Fruit fly (Drosophila melanogaster) whole organism, embryonic: ENCODE data around the gene Sec63.

Source experiments
- Antp ChIP-seq: fragments of 200-800 bp; sonication (Bioruptor generic); optimal IDR thresholded peaks from 3 replicates; lab custom pipeline; 2016; ENCODE audit warnings: missing biosample characterization, missing genetic modification characterization
- Atf3 ChIP-seq: fragments of 200-800 bp; sonication (Bioruptor generic); optimal IDR thresholded peaks from 3 replicates; lab custom pipeline; 2016; ENCODE audit warnings: missing biosample characterization, missing genetic modification characterization
- Bteb2 ChIP-seq: fragments of 200-800 bp; sonication (Bioruptor generic); optimal IDR thresholded peaks from 2 replicates; lab custom pipeline; 2016; ENCODE audit warnings: missing biosample characterization, missing genetic modification characterization
- CG10274 ChIP-seq: fragments of 200-800 bp; sonication (Bioruptor generic); optimal IDR thresholded peaks from 3 replicates; lab custom pipeline; 2017; ENCODE audit warnings: missing biosample characterization, mild to moderate bottlenecking, missing genetic modification characterization
- CG10431 ChIP-seq: fragments of 200-800 bp; sonication (Bioruptor generic); optimal IDR thresholded peaks from 3 replicates; lab custom pipeline; 2018; ENCODE audit warnings: missing biosample characterization, mild to moderate bottlenecking, missing genetic modification characterization
- CG11695 ChIP-seq: fragments of 200-800 bp; sonication (Bioruptor generic); IDR thresholded peaks from 3 replicates; pipeline ENCODE4 v1.3.6; 2022; ENCODE audit warnings: missing biosample characterization, missing genetic modification characterization
- CG13424 ChIP-seq: fragments of 200-800 bp; sonication (Bioruptor generic); optimal IDR thresholded peaks from 2 replicates; lab custom pipeline; 2019; ENCODE audit warnings: missing biosample characterization, mild to moderate bottlenecking, missing genetic modification characterization, moderate library complexity
- CG14014 ChIP-seq: fragments of 200-800 bp; sonication (Bioruptor generic); IDR thresholded peaks from 2 replicates; pipeline ENCODE4 v1.3.6; 2022; ENCODE audit warnings: missing biosample characterization, missing genetic modification characterization
- CG14441 ChIP-seq: fragments of 200-800 bp; sonication (Bioruptor generic); IDR thresholded peaks from 2 replicates; pipeline ENCODE4 v1.3.6; 2022; ENCODE audit warnings: missing biosample characterization, missing genetic modification characterization
- CG14710 ChIP-seq: fragments of 200-800 bp; sonication (Bioruptor generic); optimal IDR thresholded peaks from 3 replicates; lab custom pipeline; 2019; ENCODE audit warnings: missing biosample characterization, mild to moderate bottlenecking, missing genetic modification characterization, moderate library complexity
- CG17612 ChIP-seq: fragments of 200-800 bp; sonication (Bioruptor generic); IDR thresholded peaks from 2 replicates; pipeline ENCODE4 v1.3.6; 2022; ENCODE audit warnings: missing biosample characterization, missing genetic modification characterization
- CG17802 ChIP-seq: fragments of 200-800 bp; sonication (Bioruptor generic); optimal IDR thresholded peaks from 2 replicates; lab custom pipeline; 2018; ENCODE audit warnings: missing biosample characterization, mild to moderate bottlenecking, missing genetic modification characterization, moderate library complexity
- CG17829 ChIP-seq: fragments of 200-800 bp; optimal IDR thresholded peaks from 2 replicates; lab custom pipeline; 2019; ENCODE audit warnings: missing biosample characterization, mild to moderate bottlenecking, missing genetic modification characterization, moderate library complexity
- CG17912 ChIP-seq: fragments of 200-800 bp; sonication (Bioruptor generic); optimal IDR thresholded peaks from 2 replicates; lab custom pipeline; 2018; ENCODE audit warnings: missing biosample characterization, mild to moderate bottlenecking, missing genetic modification characterization
- CG18599 ChIP-seq: fragments of 200-800 bp; sonication (Bioruptor generic); optimal IDR thresholded peaks from 3 replicates; lab custom pipeline; 2017; ENCODE audit warnings: missing biosample characterization, missing genetic modification characterization, mild to moderate bottlenecking, moderate library complexity, missing genetic modification reagents
- CG31388 ChIP-seq: fragments of 200-800 bp; sonication (Bioruptor generic); optimal IDR thresholded peaks from 2 replicates; lab custom pipeline; 2016; ENCODE audit warnings: missing biosample characterization, missing genetic modification characterization
- CG4328 ChIP-seq: fragments of 200-800 bp; sonication (Bioruptor generic); optimal IDR thresholded peaks from 3 replicates; lab custom pipeline; 2017; ENCODE audit warnings: missing biosample characterization, missing genetic modification reagents, missing genetic modification characterization
- CG7745 ChIP-seq: fragments of 200-800 bp; sonication (Bioruptor generic); optimal IDR thresholded peaks from 2 replicates; lab custom pipeline; 2018; ENCODE audit warnings: missing biosample characterization, mild to moderate bottlenecking, missing genetic modification characterization, moderate library complexity
- CG7839 ChIP-seq: fragments of 200-800 bp; sonication (Bioruptor generic); optimal IDR thresholded peaks from 3 replicates; lab custom pipeline; 2018; ENCODE audit warnings: missing biosample characterization, mild to moderate bottlenecking, missing genetic modification characterization, moderate library complexity
- CG7987 ChIP-seq: fragments of 200-800 bp; sonication (Bioruptor generic); optimal IDR thresholded peaks from 2 replicates; lab custom pipeline; 2018; ENCODE audit warnings: missing biosample characterization, mild to moderate bottlenecking, missing genetic modification characterization, moderate library complexity
- D19B ChIP-seq: fragments of 200-800 bp; sonication (Bioruptor generic); optimal IDR thresholded peaks from 2 replicates; lab custom pipeline; 2017; ENCODE audit warnings: missing biosample characterization, mild to moderate bottlenecking, missing genetic modification characterization
- Ets97D ChIP-seq: fragments of 200-800 bp; sonication (Bioruptor generic); optimal IDR thresholded peaks from 3 replicates; lab custom pipeline; 2016; ENCODE audit warnings: missing biosample characterization, missing genetic modification characterization
- HLH3B ChIP-seq: fragments of 200-800 bp; sonication (Bioruptor generic); IDR thresholded peaks from 2 replicates; pipeline ENCODE4 v1.3.6; 2022; ENCODE audit warnings: missing biosample characterization, missing genetic modification characterization
- PHDP ChIP-seq: fragments of 200-800 bp; sonication (Bioruptor generic); optimal IDR thresholded peaks from 3 replicates; lab custom pipeline; 2018; ENCODE audit warnings: missing biosample characterization, mild to moderate bottlenecking, missing genetic modification characterization, moderate library complexity
- Ssrp ChIP-seq: fragments of 200-800 bp; sonication (Bioruptor generic); optimal IDR thresholded peaks from 2 replicates; lab custom pipeline; 2018; ENCODE audit warnings: missing biosample characterization, mild to moderate bottlenecking, missing genetic modification characterization, moderate library complexity
- Stat92E ChIP-seq, 3 experiments: fragments of >200 bp in 2 of 3; fragments of 200-800 bp in 1 of 3; sonication (Bioruptor generic) in 1 of 3; optimal IDR thresholded peaks; 2 replicates each; lab custom pipeline; 2017 to 2019; ENCODE audit warnings: missing biosample characterization in 3 of 3, missing genetic modification characterization in 3 of 3, mild to moderate bottlenecking in 1 of 3, moderate library complexity in 1 of 3
- aop ChIP-seq: fragments of 200-800 bp; sonication (Bioruptor generic); IDR thresholded peaks from 2 replicates; pipeline ENCODE4 v1.3.6; 2022; ENCODE audit warnings: missing biosample characterization, missing genetic modification characterization
- br ChIP-seq: fragments of >200 bp; optimal IDR thresholded peaks from 2 replicates; lab custom pipeline; 2017
- da ChIP-seq: fragments of 200-800 bp; sonication (Bioruptor generic); optimal IDR thresholded peaks from 2 replicates; lab custom pipeline; 2016; ENCODE audit warnings: missing biosample characterization, missing genetic modification characterization
- eve ChIP-seq, 2 experiments: fragments of >200 bp; optimal IDR thresholded peaks; 2 replicates each; lab custom pipeline; 2017; ENCODE audit warnings: missing biosample characterization in 2 of 2, missing genetic modification characterization in 2 of 2
- ftz-f1 ChIP-seq: fragments of 200-800 bp; sonication (Bioruptor generic); optimal IDR thresholded peaks from 2 replicates; lab custom pipeline; 2016; ENCODE audit warnings: missing biosample characterization, missing genetic modification characterization
- gcm2 ChIP-seq: fragments of 200-800 bp; sonication (Bioruptor generic); optimal IDR thresholded peaks from 2 replicates; lab custom pipeline; 2016; ENCODE audit warnings: missing biosample characterization, missing genetic modification characterization
- gro ChIP-seq: fragments of 200-800 bp; sonication (Bioruptor generic); optimal IDR thresholded peaks from 2 replicates; lab custom pipeline; 2016; ENCODE audit warnings: missing biosample characterization, missing genetic modification characterization
- gt ChIP-seq: fragments of 200-800 bp; sonication (Bioruptor generic); IDR thresholded peaks from 2 replicates; pipeline ENCODE4 v1.3.6; 2022; ENCODE audit warnings: missing biosample characterization, missing genetic modification characterization
- hth ChIP-seq: fragments of >200 bp; optimal IDR thresholded peaks from 2 replicates; lab custom pipeline; 2017; ENCODE audit warnings: inconsistent platforms
- jing ChIP-seq: fragments of 200-800 bp; sonication (Bioruptor generic); optimal IDR thresholded peaks from 2 replicates; lab custom pipeline; 2018; ENCODE audit warnings: missing biosample characterization, mild to moderate bottlenecking, missing genetic modification characterization
- kni ChIP-seq: fragments of 200-800 bp; sonication (Bioruptor generic); optimal IDR thresholded peaks from 3 replicates; lab custom pipeline; 2017; ENCODE audit warnings: mild to moderate bottlenecking, missing biosample characterization, missing genetic modification reagents, missing genetic modification characterization
- lov ChIP-seq, 2 experiments: fragments of 200-800 bp in 1 of 2; fragments of >200 bp in 1 of 2; sonication (Bioruptor generic) in 1 of 2; IDR thresholded peaks in 1 of 2; optimal IDR thresholded peaks in 1 of 2; 2 replicates in 1 of 2; 3 replicates in 1 of 2; pipeline versions ENCODE4 v1.3.6 to Lab custom; 2017 to 2022; ENCODE audit warnings: missing biosample characterization in 1 of 2, missing genetic modification characterization in 1 of 2
- nerfin-1 ChIP-seq: fragments of 200-800 bp; sonication (Bioruptor generic); optimal IDR thresholded peaks from 3 replicates; lab custom pipeline; 2019; ENCODE audit warnings: missing biosample characterization, mild to moderate bottlenecking, missing genetic modification characterization, moderate library complexity
- odd ChIP-seq: fragments of 200-800 bp; sonication (Bioruptor generic); optimal IDR thresholded peaks from 2 replicates; lab custom pipeline; 2017; ENCODE audit warnings: missing biosample characterization, mild to moderate bottlenecking, missing genetic modification characterization
- prd ChIP-seq, 3 experiments: fragments of >200 bp in 2 of 3; fragments of 200-800 bp in 1 of 3; sonication (Bioruptor generic) in 1 of 3; optimal IDR thresholded peaks in 2 of 3; IDR thresholded peaks in 1 of 3; 2 replicates in 2 of 3; 3 replicates in 1 of 3; pipeline versions ENCODE4 v1.3.6 to Lab custom; 2017 to 2022; ENCODE audit warnings: missing biosample characterization in 1 of 3, missing genetic modification characterization in 1 of 3
- psq ChIP-seq: fragments of 200-800 bp; sonication (Bioruptor generic); optimal IDR thresholded peaks from 2 replicates; lab custom pipeline; 2017; ENCODE audit warnings: missing biosample characterization, missing genetic modification characterization
- row ChIP-seq: fragments of 200-800 bp; sonication (Bioruptor generic); IDR thresholded peaks from 3 replicates; pipeline ENCODE4 v1.3.6; 2022; ENCODE audit warnings: missing biosample characterization, missing genetic modification characterization
- sens ChIP-seq: fragments of 200-800 bp; sonication (Bioruptor generic); peaks from one replicate; lab custom pipeline; 2016; ENCODE audit warnings: missing biosample characterization, missing genetic modification characterization
- sima ChIP-seq: fragments of 200-800 bp; sonication (Bioruptor generic); optimal IDR thresholded peaks from 2 replicates; lab custom pipeline; 2016; ENCODE audit warnings: missing biosample characterization, missing genetic modification characterization
- slou ChIP-seq: fragments of 200-800 bp; sonication (Bioruptor generic); optimal IDR thresholded peaks from 3 replicates; lab custom pipeline; 2016; ENCODE audit warnings: missing biosample characterization, missing genetic modification characterization
- so ChIP-seq: fragments of 200-800 bp; sonication (Bioruptor generic); IDR thresholded peaks from 3 replicates; pipeline ENCODE4 v1.3.6; 2022; ENCODE audit warnings: missing biosample characterization, missing genetic modification characterization
- tgo ChIP-seq: fragments of 200-800 bp; sonication (Bioruptor generic); IDR thresholded peaks from 3 replicates; pipeline ENCODE4 v1.3.6; 2022; ENCODE audit warnings: missing biosample characterization, missing genetic modification characterization
- unpg ChIP-seq: fragments of 200-800 bp; sonication (Bioruptor generic); optimal IDR thresholded peaks from 3 replicates; lab custom pipeline; 2018; ENCODE audit warnings: missing biosample characterization, mild to moderate bottlenecking, missing genetic modification characterization, moderate library complexity
- wdn ChIP-seq: fragments of 200-800 bp; sonication (Bioruptor generic); IDR thresholded peaks from 2 replicates; pipeline ENCODE4 v1.3.6; 2022; ENCODE audit warnings: missing biosample characterization, missing genetic modification characterization

Sec63 gene

dm6 chr3L:7381359-7381976 lies 21.1 kb downstream of the Sec63 start, which contains the start of the genes SMSr and smid (continued):
- TF ChIP-seq CG11695 (no peak), hth (no peak), CG14710 (tag; lab: Kevin White, UChicago) (peak; percentile 85), odd (GFP tag; lab: Kevin White, UChicago) (no peak), CG7987 (GFP tag; lab: Kevin White, UChicago) (peak; percentile 26), da (GFP tag; lab: Kevin White, UChicago) (no peak), Ets97D (GFP tag; lab: Kevin White, UChicago) (peak; percentile 70), unpg (GFP tag; lab: Kevin White, UChicago) (no peak), CG7839 (tag; lab: Kevin White, UChicago) (peak; percentile 66), aop (GFP tag; lab: Robert Waterston, UW) (no peak), CG14441 (GFP tag; lab: Robert Waterston, UW) (peak; percentile 44), so (GFP tag; lab: Robert Waterston, UW) (no peak), lov (optimal IDR thresholded peaks at IDR 0.05; lab: Kevin White, UChicago) (no peak), lov (GFP tag; IDR thresholded peaks at IDR 0.05; lab: Robert Waterston, UW) (no peak), gcm2 (GFP tag; lab: Kevin White, UChicago) (no peak), eve (GFP tag; optimal IDR thresholded peaks at IDR 0.05; lab: Kevin White, UChicago) (no peak), Antp (GFP tag; lab: Kevin White, UChicago) (peak; percentile 52), nerfin-1 (tag; lab: Kevin White, UChicago) (peak; percentile 45), CG17829 (tag; lab: Kevin White, UChicago) (peak; percentile 77), br (lab: Kevin White, UChicago) (no peak), prd (optimal IDR thresholded peaks at IDR 0.05; lab: Kevin White, UChicago) (no peak), prd (GFP tag; IDR thresholded peaks at IDR 0.05; lab: Robert Waterston, UW) (peak; percentile 63; the same call in 2 of the 3 replicates), row (GFP tag; lab: Robert Waterston, UW) (peak; percentile 92), D19B (GFP tag; lab: Kevin White, UChicago) (peak; percentile 6), CG17912 (GFP tag; lab: Kevin White, UChicago) (no peak), psq (GFP tag; lab: Kevin White, UChicago) (no peak), CG7745 (tag; lab: Kevin White, UChicago) (no peak), tgo (GFP tag; lab: Robert Waterston, UW) (peak; percentile 42; the same call in 2 of the 3 replicates), CG31388 (GFP tag; lab: Kevin White, UChicago) (no peak), CG17612 (GFP tag; lab: Robert Waterston, UW) (no peak), CG10431 (GFP tag; lab: Kevin White, UChicago) (no peak), Bteb2 (GFP tag; lab: Kevin White, UChicago) (peak; percentile 39), sens (GFP tag; lab: Kevin White, UChicago) (peak; percentile 95), gt (GFP tag; lab: Robert Waterston, UW) (no peak), CG18599 (GFP tag; lab: Kevin White, UChicago) (peak; percentile 67), PHDP (tag; lab: Kevin White, UChicago) (peak; percentile 60), Atf3 (peak; percentile 20), CG10274 (GFP tag; lab: Kevin White, UChicago) (no peak), CG4328 (GFP tag; lab: Kevin White, UChicago) (no peak), jing (GFP tag; lab: Kevin White, UChicago) (no peak), Stat92E (GFP tag; optimal IDR thresholded peaks at IDR 0.05; lab: Kevin White, UChicago) (peak in 1 of 3 experiments; percentile 70), wdn (GFP tag; lab: Robert Waterston, UW) (no peak), HLH3B (GFP tag; lab: Robert Waterston, UW) (0 out of 2 replicates have a peak, but pooled peaks have one; percentile 22), ftz-f1 (GFP tag; lab: Kevin White, UChicago) (peak; percentile 85), kni (GFP tag; lab: Kevin White, UChicago) (peak; percentile 47), slou (peak; percentile 23), sima (GFP tag; lab: Kevin White, UChicago) (no peak), Ssrp (tag; lab: Kevin White, UChicago) (peak; percentile 59), gro (GFP tag; lab: Kevin White, UChicago) (no peak), CG17802 (peak; percentile 93), CG13424 (tag; lab: Kevin White, UChicago) (peak; percentile 59), CG14014 (no peak; the same call in 1 of the 2 replicates)
